Worm (Caenorhabditis elegans): ENCODE data around the gene T05C12.1.

- no peak for TF ChIP-seq dao-5 (tag; optimal IDR thresholded peaks at IDR 0.05)
- no peak for TF ChIP-seq him-1 (tag; optimal IDR thresholded peaks at IDR 0.05)
These were observed 50.5 kb downstream of the T05C12.1 start for ce11 chrII:8223945-8224344.
